Worm (Caenorhabditis elegans) whole organism, L4/young adult: ENCODE results near the gene rpl-28.

Experiments used
- dao-5 ChIP-seq: sonication (generic microtip); optimal IDR thresholded peaks from 2 replicates; lab custom pipeline; 2016; ENCODE audit warnings: missing genotype, missing genetic modification characterization, moderate library complexity, missing compliant biosample characterization
- him-1 ChIP-seq: sonication (generic microtip); optimal IDR thresholded peaks from 2 replicates; lab custom pipeline; 2016; ENCODE audit warnings: missing genotype, missing genetic modification reagents, missing genetic modification characterization, missing compliant biosample characterization

DNA sequence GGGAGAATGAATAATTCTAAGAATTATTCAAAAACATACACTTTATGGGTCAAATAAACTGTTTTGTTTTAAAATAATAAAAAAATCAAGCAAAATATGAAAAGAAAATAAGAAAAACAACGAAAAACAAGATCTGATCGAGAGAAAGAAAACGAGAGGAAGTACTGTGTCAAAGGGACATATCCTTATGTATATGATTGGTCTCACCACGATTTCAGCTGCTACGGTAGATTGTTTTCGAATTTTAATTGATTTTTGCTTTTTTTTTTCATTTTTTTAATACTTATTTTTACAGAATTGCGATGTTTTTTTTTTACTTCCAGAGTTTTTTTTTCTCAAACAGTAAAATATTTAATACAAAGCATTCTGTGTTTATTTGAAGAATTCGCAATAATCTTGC is 31.1 kb downstream of the rpl-28 start:
- no peak for TF ChIP-seq him-1 (tag; lab: Kevin White, UChicago)
- TF ChIP-seq dao-5 (tag; lab: Kevin White, UChicago): no peak
